Worm (Caenorhabditis elegans) whole organism, L4 larva: ENCODE measurements around the gene K10B3.5.

Experiments
- D1046.2 ChIP-seq: fragments of 200-800 bp; sonication (Bioruptor generic); IDR thresholded peaks from 2 replicates; pipeline ENCODE4 v1.3.6; 2022; ENCODE audit warnings: missing genetic modification characterization, missing compliant biosample characterization
- F10B5.3 ChIP-seq: sonication (generic microtip); optimal IDR thresholded peaks from 2 replicates; lab custom pipeline; 2016; ENCODE audit warnings: mild to moderate bottlenecking, missing genetic modification characterization, missing compliant biosample characterization
- R02D3.7 ChIP-seq: fragments of 150-350 bp; sonication (generic microtip); optimal IDR thresholded peaks from 3 replicates; lab custom pipeline; 2014; ENCODE audit warnings: missing biosample characterization, missing genetic modification characterization
- T26A8.4 ChIP-seq: fragments of 200-800 bp; sonication (Bioruptor generic); IDR thresholded peaks from 2 replicates; pipeline ENCODE4 v1.3.6; 2022; ENCODE audit warnings: missing genetic modification characterization, missing compliant biosample characterization
- Y105C5A.15 ChIP-seq: fragments of 200-800 bp; sonication (Bioruptor generic); IDR thresholded peaks from 2 replicates; pipeline ENCODE4 v1.3.6; 2022; ENCODE audit warnings: missing genetic modification characterization, missing compliant biosample characterization
- Y48G9A.11 ChIP-seq: fragments of 200-800 bp; sonication (Bioruptor generic); IDR thresholded peaks from 2 replicates; pipeline ENCODE4 v1.3.6; 2022; ENCODE audit warnings: missing genetic modification reagents, missing genetic modification characterization, missing compliant biosample characterization
- ZK337.2 ChIP-seq: fragments of 200-800 bp; sonication (Bioruptor generic); IDR thresholded peaks from 2 replicates; pipeline ENCODE4 v1.3.6; 2022; ENCODE audit warnings: missing genetic modification reagents, missing genetic modification characterization, missing compliant biosample characterization
- aly-2 ChIP-seq: sonication (generic microtip); optimal IDR thresholded peaks from 2 replicates; lab custom pipeline; 2018; ENCODE audit warnings: missing biosample characterization, missing genetic modification characterization
- ama-1 ChIP-seq: fragments of 150-350 bp; optimal IDR thresholded peaks from 2 replicates; lab custom pipeline; 2014; ENCODE audit warnings: inconsistent platforms, mixed read lengths
- arid-1 ChIP-seq: fragments of 200-800 bp; sonication (Bioruptor generic); conservative IDR thresholded peaks from 2 replicates; pipeline ENCODE4 v1.3.6; 2022; ENCODE audit warnings: missing genetic modification reagents, missing genetic modification characterization, missing compliant biosample characterization
- ceh-44 ChIP-seq: fragments of 200-800 bp; sonication (Bioruptor generic); IDR thresholded peaks from 2 replicates; pipeline ENCODE4 v1.3.6; 2022; ENCODE audit warnings: missing genetic modification reagents, missing genetic modification characterization, missing compliant biosample characterization
- ceh-62 ChIP-seq: sonication (generic microtip); optimal IDR thresholded peaks from 2 replicates; lab custom pipeline; 2017; ENCODE audit warnings: missing biosample characterization, missing genetic modification characterization
- ceh-82 ChIP-seq: sonication (generic microtip); optimal IDR thresholded peaks from 2 replicates; lab custom pipeline; 2017; ENCODE audit warnings: missing biosample characterization, missing genetic modification characterization
- ces-1 ChIP-seq: fragments of 150-350 bp; sonication (generic microtip); optimal IDR thresholded peaks from 4 replicates; lab custom pipeline; 2014; ENCODE audit warnings: missing biosample characterization, missing genetic modification reagents, missing genetic modification characterization
- daf-16 ChIP-seq, 3 experiments: sonication (generic microtip); optimal IDR thresholded peaks; 2 replicates each; lab custom pipeline; 2016 to 2017; ENCODE audit warnings: missing genetic modification characterization in 3 of 3, missing genetic modification reagents in 3 of 3, mild to moderate bottlenecking in 2 of 3, missing compliant biosample characterization in 2 of 3, missing biosample characterization in 1 of 3, moderate library complexity in 1 of 3
- daf-8 ChIP-seq: fragments of 200-800 bp; sonication (Bioruptor generic); IDR thresholded peaks from 2 replicates; pipeline ENCODE4 v1.3.6; 2022; ENCODE audit warnings: missing genetic modification characterization, missing compliant biosample characterization
- dmd-6 ChIP-seq: fragments of 200-800 bp; sonication (Bioruptor generic); IDR thresholded peaks from 2 replicates; pipeline ENCODE4 v1.3.6; 2022; ENCODE audit warnings: missing genetic modification reagents, missing genetic modification characterization, missing compliant biosample characterization
- dmd-8 ChIP-seq: fragments of 200-800 bp; sonication (Bioruptor generic); IDR thresholded peaks from 2 replicates; pipeline ENCODE4 v1.3.6; 2022; ENCODE audit warnings: missing genetic modification characterization, missing compliant biosample characterization
- dmd-9 ChIP-seq: fragments of 200-800 bp; sonication (Bioruptor generic); IDR thresholded peaks from 2 replicates; pipeline ENCODE4 v1.3.6; 2022; ENCODE audit warnings: missing genetic modification reagents, missing genetic modification characterization, missing compliant biosample characterization
- duxl-1 ChIP-seq: sonication (generic microtip); optimal IDR thresholded peaks from 2 replicates; lab custom pipeline; 2016; ENCODE audit warnings: mild to moderate bottlenecking, missing genetic modification characterization, moderate library complexity, missing compliant biosample characterization; ENCODE audit not compliant: poor library complexity
- egl-43 ChIP-seq: fragments of 200-800 bp; sonication (Bioruptor generic); IDR thresholded peaks from 2 replicates; pipeline ENCODE4 v1.3.6; 2022; ENCODE audit warnings: missing genetic modification reagents, missing genetic modification characterization, missing compliant biosample characterization
- fkh-10 ChIP-seq: fragments of 150-350 bp; optimal IDR thresholded peaks from 2 replicates; lab custom pipeline; 2014; ENCODE audit warnings: missing biosample characterization, missing genetic modification reagents, missing genetic modification characterization
- fos-1 ChIP-seq: fragments of 150-350 bp; optimal IDR thresholded peaks from 2 replicates; lab custom pipeline; 2014; ENCODE audit warnings: missing biosample characterization, missing genetic modification characterization
- gei-8 ChIP-seq: fragments of 200-800 bp; sonication (Bioruptor generic); optimal IDR thresholded peaks from 2 replicates; lab custom pipeline; 2018; ENCODE audit warnings: mild to moderate bottlenecking, missing genetic modification characterization, missing compliant biosample characterization
- hlh-30 ChIP-seq: sonication (generic microtip); optimal IDR thresholded peaks from 2 replicates; lab custom pipeline; 2017; ENCODE audit warnings: antibody characterized with exemption, mild to moderate bottlenecking, missing genetic modification characterization, missing compliant biosample characterization; ENCODE audit not compliant: insufficient read depth
- jun-1 ChIP-seq: fragments of 150-350 bp; optimal IDR thresholded peaks from 2 replicates; lab custom pipeline; 2014; ENCODE audit warnings: missing biosample characterization, missing genetic modification reagents, missing genetic modification characterization
- lin-15B ChIP-seq: fragments of 150-350 bp; sonication (generic microtip); optimal IDR thresholded peaks from 3 replicates; lab custom pipeline; 2014; ENCODE audit warnings: missing biosample characterization, missing genetic modification characterization
- lin-39 ChIP-seq: fragments of 150-350 bp; optimal IDR thresholded peaks from 2 replicates; lab custom pipeline; 2014; ENCODE audit warnings: missing biosample characterization, missing genetic modification reagents, missing genetic modification characterization
- lir-3 ChIP-seq: sonication (generic microtip); optimal IDR thresholded peaks from 2 replicates; lab custom pipeline; 2016; ENCODE audit warnings: mild to moderate bottlenecking, missing genetic modification characterization, missing compliant biosample characterization
- lsy-2 ChIP-seq, 2 experiments: fragments of 150-350 bp in 1 of 2; sonication (generic microtip) in 1 of 2; optimal IDR thresholded peaks; 2 replicates each; lab custom pipeline; 2014 to 2017; ENCODE audit warnings: missing biosample characterization in 2 of 2, missing genetic modification characterization in 2 of 2
- madf-5 ChIP-seq, 2 experiments: fragments of 200-800 bp; sonication (Bioruptor generic); IDR thresholded peaks; 2 replicates each; pipeline ENCODE4 v1.3.6; 2022; ENCODE audit warnings: missing compliant biosample characterization in 2 of 2, missing genetic modification characterization in 2 of 2
- mxl-2 ChIP-seq: fragments of 200-800 bp; sonication (Bioruptor generic); conservative IDR thresholded peaks from 2 replicates; pipeline ENCODE4 v1.3.6; 2022; ENCODE audit warnings: missing genetic modification reagents, missing genetic modification characterization, missing compliant biosample characterization
- mxl-3 ChIP-seq: fragments of 200-800 bp; sonication (Bioruptor generic); optimal IDR thresholded peaks from 2 replicates; lab custom pipeline; 2018; ENCODE audit warnings: mild to moderate bottlenecking, missing genetic modification characterization, missing compliant biosample characterization
- nhr-10 ChIP-seq: fragments of 150-350 bp; optimal IDR thresholded peaks from 2 replicates; lab custom pipeline; 2014; ENCODE audit warnings: missing biosample characterization, missing genetic modification characterization
- nhr-11 ChIP-seq: fragments of 150-350 bp; optimal IDR thresholded peaks from 2 replicates; lab custom pipeline; 2014; ENCODE audit warnings: missing biosample characterization, missing genetic modification characterization
- nhr-28 ChIP-seq: fragments of 150-350 bp; optimal IDR thresholded peaks from 2 replicates; lab custom pipeline; 2014; ENCODE audit warnings: missing biosample characterization, missing genetic modification characterization
- nhr-42 ChIP-seq: fragments of 200-800 bp; sonication (Bioruptor generic); IDR thresholded peaks from 2 replicates; pipeline ENCODE4 v1.3.6; 2022; ENCODE audit warnings: missing genetic modification characterization, missing compliant biosample characterization
- nhr-48 ChIP-seq: sonication (generic microtip); optimal IDR thresholded peaks from 2 replicates; lab custom pipeline; 2016; ENCODE audit warnings: mild to moderate bottlenecking, missing genetic modification characterization, missing compliant biosample characterization
- nhr-76 ChIP-seq: fragments of 150-350 bp; optimal IDR thresholded peaks from 2 replicates; lab custom pipeline; 2014; ENCODE audit warnings: missing biosample characterization, missing genetic modification characterization
- pqm-1 ChIP-seq: sonication (generic microtip); optimal IDR thresholded peaks from 2 replicates; lab custom pipeline; 2017; ENCODE audit warnings: missing biosample characterization, missing genetic modification characterization
- rbr-2 ChIP-seq: sonication (generic microtip); optimal IDR thresholded peaks from 2 replicates; lab custom pipeline; 2016; ENCODE audit warnings: missing genotype, missing genetic modification characterization, missing compliant biosample characterization
- saeg-2 ChIP-seq: fragments of 200-800 bp; sonication (Bioruptor generic); IDR thresholded peaks from 2 replicates; pipeline ENCODE4 v1.3.6; 2022; ENCODE audit warnings: missing genetic modification reagents, missing genetic modification characterization, missing compliant biosample characterization
- set-16 ChIP-seq: fragments of 200-800 bp; sonication (Bioruptor generic); IDR thresholded peaks from 2 replicates; pipeline ENCODE4 v1.3.6; 2022; ENCODE audit warnings: missing genetic modification reagents, missing genetic modification characterization, missing compliant biosample characterization
- snpc-4 ChIP-seq: fragments of 150-350 bp; optimal IDR thresholded peaks from 2 replicates; lab custom pipeline; 2014; ENCODE audit warnings: missing biosample characterization, missing genetic modification characterization
- tag-97 ChIP-seq: fragments of 200-800 bp; sonication (Bioruptor generic); IDR thresholded peaks from 2 replicates; pipeline ENCODE4 v1.3.6; 2022; ENCODE audit warnings: missing genetic modification characterization, missing compliant biosample characterization
- unc-39 ChIP-seq: sonication (generic microtip); optimal IDR thresholded peaks from 2 replicates; lab custom pipeline; 2017; ENCODE audit warnings: missing biosample characterization, missing genetic modification characterization
- vab-7 ChIP-seq: fragments of 200-800 bp; sonication (Bioruptor generic); IDR thresholded peaks from 2 replicates; pipeline ENCODE4 v1.3.6; 2022; ENCODE audit warnings: missing genetic modification reagents, missing genetic modification characterization, missing compliant biosample characterization
- zfp-2 ChIP-seq: sonication (generic microtip); optimal IDR thresholded peaks from 2 replicates; lab custom pipeline; 2016; ENCODE audit warnings: mild to moderate bottlenecking, missing genetic modification characterization, missing compliant biosample characterization
- zfp-3 ChIP-seq: fragments of 200-800 bp; sonication (Bioruptor generic); conservative IDR thresholded peaks from 2 replicates; pipeline ENCODE4 v1.3.6; 2022; ENCODE audit warnings: missing genetic modification reagents, missing genetic modification characterization, missing compliant biosample characterization
- zip-2 ChIP-seq: fragments of 150-350 bp; optimal IDR thresholded peaks from 2 replicates; lab custom pipeline; 2014; ENCODE audit warnings: missing biosample characterization, missing genetic modification characterization

K10B3.5 gene

DNA sequence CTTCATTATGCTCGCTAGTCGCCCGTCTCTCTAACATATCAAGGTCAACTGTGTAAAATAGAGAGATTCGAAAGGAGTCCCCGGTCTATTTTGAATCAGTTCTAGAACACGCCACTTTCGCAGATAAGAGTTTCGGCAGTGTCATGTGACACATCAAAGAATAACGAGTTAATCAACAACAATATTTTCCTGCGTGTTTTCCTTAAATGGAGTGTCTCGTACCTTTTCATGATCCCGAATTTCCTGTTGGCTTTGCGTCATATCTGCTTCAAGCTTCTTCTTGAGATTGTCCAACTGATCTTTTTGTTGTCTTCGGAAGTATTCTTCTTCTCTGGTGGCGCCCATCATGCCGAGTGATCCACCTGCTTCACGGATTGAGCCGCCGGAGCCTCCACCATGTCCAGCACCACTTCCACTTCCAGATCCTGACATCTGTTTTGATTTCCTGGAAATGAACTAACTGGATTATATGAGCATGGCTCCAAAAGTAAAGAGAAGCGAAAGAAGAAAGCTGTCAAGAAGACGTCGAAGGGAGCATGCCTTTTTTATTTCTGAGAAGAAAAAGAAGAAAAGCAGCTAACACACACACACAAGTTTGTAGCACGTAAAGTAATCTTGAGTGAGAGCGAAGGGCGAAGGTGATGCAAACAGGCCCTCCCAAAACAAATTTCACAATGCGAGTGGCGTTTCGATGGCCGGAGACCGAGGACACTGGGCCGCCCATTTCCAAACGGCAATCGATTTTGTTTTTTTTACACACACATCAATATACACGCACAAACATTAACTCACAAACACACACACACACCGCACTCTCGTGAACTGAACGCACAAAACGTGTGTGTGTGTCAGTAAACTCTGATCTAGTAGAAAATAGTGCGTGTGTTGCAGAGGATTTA, 9.1 kb upstream of the K10B3.5 start (continued):
- TF ChIP-seq Y48G9A.11 (GFP tag; lab: Robert Waterston, UW) (no peak), dmd-9 (no peak), nhr-28 (peak; percentile 84), fos-1 (no peak), pqm-1 (tag; lab: Kevin White, UChicago) (no peak), nhr-10 (tag; lab: Kevin White, UChicago) (peak; percentile 43), ceh-82 (no peak), lir-3 (no peak), ceh-62 (tag; lab: Kevin White, UChicago) (no peak), jun-1 (tag; lab: Kevin White, UChicago) (no peak), ces-1 (GFP tag; lab: Kevin White, UChicago) (no peak), ZK337.2 (GFP tag; lab: Robert Waterston, UW) (no peak), zip-2 (tag; lab: Kevin White, UChicago) (no peak), D1046.2 (GFP tag; lab: Robert Waterston, UW) (peak; percentile 38; the same call in 1 of the 2 replicates), ceh-44 (GFP tag; lab: Robert Waterston, UW) (no peak), vab-7 (GFP tag; lab: Robert Waterston, UW) (no peak), mxl-2 (GFP tag; lab: Robert Waterston, UW) (no peak), nhr-42 (no peak), tag-97 (GFP tag; lab: Robert Waterston, UW) (no peak), gei-8 (GFP tag; lab: Kevin White, UChicago) (no peak), aly-2 (tag; lab: Kevin White, UChicago) (no peak), egl-43 (no peak), R02D3.7 (no peak), lin-39 (tag; lab: Kevin White, UChicago) (no peak), arid-1 (GFP tag; lab: Robert Waterston, UW) (no peak), daf-8 (no peak), rbr-2 (tag; lab: Kevin White, UChicago) (no peak), dmd-6 (GFP tag; lab: Robert Waterston, UW) (peak; percentile 44; the same call in 1 of the 2 replicates), zfp-2 (tag; lab: Kevin White, UChicago) (no peak), daf-16 (GFP tag; optimal IDR thresholded peaks at IDR 0.05; lab: Kevin White, UChicago) (peak in 1 of 2 experiments; percentile 49), daf-16 (tag; optimal IDR thresholded peaks at IDR 0.05; lab: Kevin White, UChicago) (peak; percentile 88), Y105C5A.15 (GFP tag; lab: Robert Waterston, UW) (no peak), fkh-10 (GFP tag; lab: Kevin White, UChicago) (no peak), duxl-1 (tag; lab: Kevin White, UChicago) (no peak), madf-5 (GFP tag; IDR thresholded peaks at IDR 0.05; lab: Robert Waterston, UW) (no peak), nhr-76 (tag; lab: Kevin White, UChicago) (no peak), saeg-2 (no peak), F10B5.3 (tag; lab: Kevin White, UChicago) (no peak), nhr-48 (peak; percentile 13), mxl-3 (GFP tag; lab: Kevin White, UChicago) (no peak), ama-1 (lab: Kevin White, UChicago) (peak; percentile 85), dmd-8 (no peak), hlh-30 (tag; lab: Kevin White, UChicago) (peak; percentile 64), set-16 (peak; percentile 39; the same call in 1 of the 2 replicates), T26A8.4 (GFP tag; lab: Robert Waterston, UW) (no peak; the same call in 1 of the 2 replicates), snpc-4 (no peak), nhr-11 (peak; percentile 48), unc-39 (tag; lab: Kevin White, UChicago) (no peak), lin-15B (tag; lab: Kevin White, UChicago) (no peak), zfp-3 (peak; percentile 68; the same call in 1 of the 2 replicates), lsy-2 (tag; optimal IDR thresholded peaks at IDR 0.05; lab: Kevin White, UChicago) (peak in 1 of 2 experiments; percentile 14)
